Worm (Caenorhabditis elegans): Measurements from ENCODE around the gene lev-8.

DNA sequence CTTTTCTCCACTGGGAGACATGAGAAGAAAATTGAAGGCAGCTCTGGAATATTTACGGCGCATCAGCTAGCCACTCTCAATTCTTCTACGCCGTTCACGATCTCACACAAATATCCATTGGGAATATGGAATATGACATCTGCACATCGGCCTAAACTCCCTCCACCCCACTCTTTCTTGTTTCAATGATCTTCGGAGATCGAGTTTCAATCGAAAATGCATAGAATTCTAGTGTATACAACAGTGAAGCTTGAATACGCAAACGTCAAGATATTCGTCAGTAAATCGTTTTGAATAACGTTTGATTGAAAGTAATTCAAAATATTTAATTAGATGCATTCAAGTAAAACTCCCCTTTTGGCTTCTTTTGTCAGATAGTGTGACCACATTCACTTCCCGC, 8.9 kb upstream of the lev-8 start:
- TF ChIP-seq nhr-12 (tag; optimal IDR thresholded peaks at IDR 0.05) = no peak
- no peak for TF ChIP-seq nhr-11 (tag; optimal IDR thresholded peaks at IDR 0.05)
- no peak for TF ChIP-seq nhr-237 (tag; optimal IDR thresholded peaks at IDR 0.05)
- TF ChIP-seq nhr-76 (tag; optimal IDR thresholded peaks at IDR 0.05) = no peak
- TF ChIP-seq lsy-2 (tag; optimal IDR thresholded peaks at IDR 0.05) = no peak
- no peak for TF ChIP-seq unc-130 (tag; optimal IDR thresholded peaks at IDR 0.05)

All from whole organism, L1 larva.